Worm (Caenorhabditis elegans) whole organism, late embryonic: ENCODE measurements around the gene F31F7.2.

Experiments used
- C08G9.2 ChIP-seq: sonication (generic microtip); optimal IDR thresholded peaks from 2 replicates; lab custom pipeline; 2016; ENCODE audit warnings: mild to moderate bottlenecking, missing genetic modification characterization, moderate library complexity, missing compliant biosample characterization
- F13H6.1 ChIP-seq: sonication (generic microtip); optimal IDR thresholded peaks from 2 replicates; lab custom pipeline; 2016; ENCODE audit warnings: missing genetic modification characterization, missing compliant biosample characterization
- K09A11.1 ChIP-seq: sonication (generic microtip); optimal IDR thresholded peaks from 2 replicates; lab custom pipeline; 2017; ENCODE audit warnings: antibody characterized with exemption, mild to moderate bottlenecking, missing genetic modification characterization, missing compliant biosample characterization; ENCODE audit not compliant: insufficient read depth
- T23F11.4 ChIP-seq: fragments of 200-800 bp; sonication (Bioruptor generic); optimal IDR thresholded peaks from 2 replicates; lab custom pipeline; 2018; ENCODE audit warnings: mild to moderate bottlenecking, missing genetic modification characterization, missing compliant biosample characterization
- ahr-1 ChIP-seq: sonication (generic microtip); optimal IDR thresholded peaks from 2 replicates; lab custom pipeline; 2016; ENCODE audit warnings: missing genetic modification characterization, missing compliant biosample characterization
- ama-1 ChIP-seq: fragments of 150-350 bp; optimal IDR thresholded peaks from 2 replicates; lab custom pipeline; 2014
- ceh-18 ChIP-seq: sonication (generic microtip); optimal IDR thresholded peaks from 2 replicates; lab custom pipeline; 2016; ENCODE audit warnings: missing genetic modification characterization, missing compliant biosample characterization
- ceh-19 ChIP-seq: fragments of 200-800 bp; sonication (Bioruptor generic); optimal IDR thresholded peaks from 2 replicates; lab custom pipeline; 2018; ENCODE audit warnings: mild to moderate bottlenecking, missing genetic modification characterization, missing compliant biosample characterization
- ceh-2 ChIP-seq: sonication (generic microtip); optimal IDR thresholded peaks from 2 replicates; lab custom pipeline; 2016; ENCODE audit warnings: missing genotype, missing genetic modification characterization, missing compliant biosample characterization
- ceh-22 ChIP-seq: sonication (generic microtip); optimal IDR thresholded peaks from 2 replicates; lab custom pipeline; 2017; ENCODE audit warnings: missing biosample characterization, missing genetic modification characterization
- ceh-31 ChIP-seq: sonication (generic microtip); optimal IDR thresholded peaks from 2 replicates; lab custom pipeline; 2016; ENCODE audit warnings: missing genetic modification characterization, missing compliant biosample characterization
- ceh-34 ChIP-seq: sonication (generic microtip); optimal IDR thresholded peaks from 2 replicates; lab custom pipeline; 2016; ENCODE audit warnings: mild to moderate bottlenecking, missing genetic modification characterization, missing compliant biosample characterization
- ceh-48 ChIP-seq: sonication (generic microtip); optimal IDR thresholded peaks from 2 replicates; lab custom pipeline; 2016; ENCODE audit warnings: missing genetic modification characterization, inconsistent platforms, missing compliant biosample characterization
- ceh-9 ChIP-seq: sonication (generic microtip); optimal IDR thresholded peaks from 2 replicates; lab custom pipeline; 2016; ENCODE audit warnings: mild to moderate bottlenecking, missing genetic modification characterization, inconsistent platforms, missing compliant biosample characterization
- dve-1 ChIP-seq: sonication (generic microtip); optimal IDR thresholded peaks from 2 replicates; lab custom pipeline; 2017; ENCODE audit warnings: antibody characterized with exemption, mild to moderate bottlenecking, missing genetic modification characterization, missing compliant biosample characterization
- elt-2 ChIP-seq: sonication (generic microtip); optimal IDR thresholded peaks from 2 replicates; lab custom pipeline; 2016; ENCODE audit warnings: missing genetic modification reagents, missing genetic modification characterization, missing compliant biosample characterization
- elt-4 ChIP-seq: sonication (generic microtip); optimal IDR thresholded peaks from 2 replicates; lab custom pipeline; 2016; ENCODE audit warnings: missing genetic modification characterization, missing compliant biosample characterization
- eyg-1 ChIP-seq: sonication (generic microtip); optimal IDR thresholded peaks from 2 replicates; lab custom pipeline; 2016; ENCODE audit warnings: missing genotype, missing genetic modification characterization, missing compliant biosample characterization
- fax-1 ChIP-seq: sonication (generic microtip); optimal IDR thresholded peaks from 2 replicates; lab custom pipeline; 2016; ENCODE audit warnings: missing genotype, missing genetic modification characterization, missing compliant biosample characterization
- fkh-10 ChIP-seq: fragments of 150-350 bp; optimal IDR thresholded peaks from 2 replicates; lab custom pipeline; 2014; ENCODE audit warnings: missing biosample characterization, missing genetic modification reagents, missing genetic modification characterization
- fkh-6 ChIP-seq: sonication (generic microtip); optimal IDR thresholded peaks from 2 replicates; lab custom pipeline; 2016; ENCODE audit warnings: missing genetic modification characterization, missing compliant biosample characterization
- hlh-30 ChIP-seq: sonication (generic microtip); optimal IDR thresholded peaks from 2 replicates; lab custom pipeline; 2017; ENCODE audit warnings: antibody characterized with exemption, missing genetic modification characterization, missing compliant biosample characterization; ENCODE audit not compliant: insufficient read depth
- hlh-6 ChIP-seq: sonication (generic microtip); optimal IDR thresholded peaks from 2 replicates; lab custom pipeline; 2016; ENCODE audit warnings: missing genotype, missing genetic modification characterization, missing compliant biosample characterization
- madf-2 ChIP-seq: sonication (generic microtip); optimal IDR thresholded peaks from 2 replicates; lab custom pipeline; 2017; ENCODE audit warnings: missing genetic modification characterization, missing compliant biosample characterization
- mec-3 ChIP-seq: sonication (generic microtip); optimal IDR thresholded peaks from 2 replicates; lab custom pipeline; 2016; ENCODE audit warnings: borderline replicate concordance, missing genetic modification characterization, missing compliant biosample characterization
- nfya-1 ChIP-seq: sonication (generic microtip); optimal IDR thresholded peaks from 2 replicates; lab custom pipeline; 2017; ENCODE audit warnings: missing genetic modification characterization, mild to moderate bottlenecking, missing compliant biosample characterization, antibody characterized with exemption, moderate library complexity
- nhr-11 ChIP-seq: fragments of 150-350 bp; optimal IDR thresholded peaks from 2 replicates; lab custom pipeline; 2014; ENCODE audit warnings: missing biosample characterization, missing genetic modification characterization
- npax-4 ChIP-seq: sonication (generic microtip); optimal IDR thresholded peaks from 2 replicates; lab custom pipeline; 2016; ENCODE audit warnings: missing genetic modification characterization, missing compliant biosample characterization
- odd-2 ChIP-seq: sonication (generic microtip); optimal IDR thresholded peaks from 2 replicates; lab custom pipeline; 2017; ENCODE audit warnings: antibody characterized with exemption, mild to moderate bottlenecking, missing genetic modification characterization, missing compliant biosample characterization
- pag-3 ChIP-seq: sonication (generic microtip); optimal IDR thresholded peaks from 2 replicates; lab custom pipeline; 2016; ENCODE audit warnings: missing compliant biosample characterization, missing genetic modification characterization, borderline replicate concordance
- pqm-1 ChIP-seq: sonication (generic microtip); optimal IDR thresholded peaks from 2 replicates; lab custom pipeline; 2016; ENCODE audit warnings: missing genetic modification characterization, missing compliant biosample characterization
- ref-2 ChIP-seq: sonication (generic microtip); optimal IDR thresholded peaks from 2 replicates; lab custom pipeline; 2016; ENCODE audit warnings: missing genetic modification characterization, missing compliant biosample characterization
- sdc-2 ChIP-seq: sonication (generic microtip); optimal IDR thresholded peaks from 2 replicates; lab custom pipeline; 2016; ENCODE audit warnings: missing genotype, missing genetic modification characterization, missing compliant biosample characterization
- sox-2 ChIP-seq: fragments of 200-800 bp; sonication (Bioruptor generic); IDR thresholded peaks from 2 replicates; pipeline ENCODE4 v1.3.6; 2022; ENCODE audit warnings: missing genetic modification reagents, missing genetic modification characterization, missing compliant biosample characterization
- sox-4 ChIP-seq: sonication (generic microtip); optimal IDR thresholded peaks from 2 replicates; lab custom pipeline; 2017; ENCODE audit warnings: mild to moderate bottlenecking, missing genetic modification characterization, inconsistent platforms, missing compliant biosample characterization
- tbx-2 ChIP-seq: sonication (generic microtip); optimal IDR thresholded peaks from 2 replicates; lab custom pipeline; 2016; ENCODE audit warnings: missing genetic modification characterization, missing compliant biosample characterization
- tbx-7 ChIP-seq: sonication (generic microtip); optimal IDR thresholded peaks from 2 replicates; lab custom pipeline; 2016; ENCODE audit warnings: missing genotype, missing genetic modification characterization, missing compliant biosample characterization
- ttx-3 ChIP-seq: sonication (generic microtip); optimal IDR thresholded peaks from 2 replicates; lab custom pipeline; 2016; ENCODE audit warnings: missing genetic modification reagents, missing genetic modification characterization, missing compliant biosample characterization
- unc-3 ChIP-seq, 2 experiments: fragments of 200-800 bp in 1 of 2; sonication (Bioruptor generic) in 1 of 2; sonication (generic microtip) in 1 of 2; conservative IDR thresholded peaks in 1 of 2; optimal IDR thresholded peaks in 1 of 2; 2 replicates each; pipeline versions ENCODE4 v1.3.6 to Lab custom; 2016 to 2022; ENCODE audit warnings: missing compliant biosample characterization in 2 of 2, missing genetic modification characterization in 2 of 2, missing genetic modification reagents in 1 of 2
- unc-42 ChIP-seq: sonication (generic microtip); optimal IDR thresholded peaks from 2 replicates; lab custom pipeline; 2016; ENCODE audit warnings: missing genotype, missing genetic modification characterization, missing compliant biosample characterization
- unc-55 ChIP-seq: sonication (generic microtip); optimal IDR thresholded peaks from 2 replicates; lab custom pipeline; 2017; ENCODE audit warnings: missing biosample characterization, missing genetic modification reagents, missing genetic modification characterization
- unc-86 ChIP-seq: sonication (generic microtip); optimal IDR thresholded peaks from 2 replicates; lab custom pipeline; 2016; ENCODE audit warnings: missing genetic modification characterization, missing compliant biosample characterization

Gene F31F7.2

DNA sequence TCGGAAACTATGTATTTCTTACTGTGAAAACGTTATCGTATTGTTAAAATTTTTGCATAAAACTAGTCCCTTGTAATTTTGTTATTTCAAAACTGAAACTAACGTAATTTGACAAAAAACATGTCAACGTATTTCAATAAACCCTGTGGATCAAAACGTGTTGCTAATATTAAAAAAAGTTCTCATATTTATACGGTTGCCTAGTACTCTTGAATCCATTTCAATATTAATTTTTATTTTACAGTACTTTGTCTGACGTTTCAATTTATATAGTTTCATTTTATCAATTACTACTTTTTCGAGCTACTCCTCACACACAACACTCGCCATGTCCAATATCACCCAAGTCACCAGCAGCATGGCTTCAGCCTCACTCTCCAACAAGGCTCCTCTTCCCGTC lies 32.8 kb downstream of the F31F7.2 start, which contains the start of gene sago-1:
TSS of gene sago-1 (plus strand) at position 301 of the 400 bp plus-strand sequence.
- TF ChIP-seq hlh-30 (tag; lab: Kevin White, UChicago) (no peak), ceh-48 (tag; lab: Kevin White, UChicago) (no peak), ceh-18 (tag; lab: Kevin White, UChicago) (no peak), hlh-6 (tag; lab: Kevin White, UChicago) (no peak), ref-2 (tag; lab: Kevin White, UChicago) (no peak), ama-1 (lab: Kevin White, UChicago) (no peak), ceh-34 (tag; lab: Kevin White, UChicago) (no peak), unc-3 (GFP tag; conservative IDR thresholded peaks at IDR 0.05; lab: Robert Waterston, UW) (no peak), unc-3 (tag; optimal IDR thresholded peaks at IDR 0.05; lab: Kevin White, UChicago) (no peak), odd-2 (tag; lab: Kevin White, UChicago) (no peak), elt-2 (tag; lab: Kevin White, UChicago) (no peak), ceh-22 (tag; lab: Kevin White, UChicago) (no peak), ahr-1 (no peak), npax-4 (tag; lab: Kevin White, UChicago) (no peak), unc-86 (tag; lab: Kevin White, UChicago) (no peak), fax-1 (tag; lab: Kevin White, UChicago) (no peak), tbx-2 (tag; lab: Kevin White, UChicago) (no peak), ceh-2 (tag; lab: Kevin White, UChicago) (no peak), C08G9.2 (tag; lab: Kevin White, UChicago) (no peak), unc-55 (GFP tag; lab: Kevin White, UChicago) (no peak), madf-2 (tag; lab: Kevin White, UChicago) (no peak)

DNA sequence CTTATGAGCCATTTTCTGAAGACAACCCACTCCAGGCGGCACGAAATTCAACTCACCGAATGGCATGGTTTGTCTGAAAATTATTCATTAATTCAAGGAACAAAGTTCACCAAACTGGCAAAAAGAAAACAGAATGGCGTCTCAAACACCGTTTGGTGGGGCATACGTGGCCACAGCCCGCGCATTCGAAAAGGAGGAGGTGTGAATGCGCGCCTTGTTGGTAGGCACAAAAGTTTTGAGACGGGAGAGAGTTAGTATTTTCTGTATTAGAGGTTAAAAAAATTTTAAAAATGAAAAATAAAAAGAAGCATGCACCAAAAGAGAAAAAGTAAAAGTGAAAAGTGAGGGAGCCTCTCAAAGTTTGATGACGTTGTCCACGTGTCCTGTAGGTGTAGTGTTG lies 41.3 kb downstream of the F31F7.2 start:
- no peak for TF ChIP-seq T23F11.4 (GFP tag; lab: Kevin White, UChicago)
- TF ChIP-seq ceh-9, result no peak
- no peak for TF ChIP-seq nhr-11 (tag; lab: Kevin White, UChicago)
- TF ChIP-seq F13H6.1 (tag; lab: Kevin White, UChicago), result no peak
- no peak for TF ChIP-seq fkh-6
- TF ChIP-seq K09A11.1 (tag; lab: Kevin White, UChicago), result no peak
- no peak for TF ChIP-seq ceh-31 (tag; lab: Kevin White, UChicago)
- no peak for TF ChIP-seq madf-2 (tag; lab: Kevin White, UChicago)
- TF ChIP-seq mec-3 (tag; lab: Kevin White, UChicago), result no peak
- no peak for TF ChIP-seq pqm-1 (tag; lab: Kevin White, UChicago)
- TF ChIP-seq dve-1, result no peak
- TF ChIP-seq ref-2 (tag; lab: Kevin White, UChicago), result no peak
- TF ChIP-seq nfya-1 (tag; lab: Kevin White, UChicago), result no peak
- TF ChIP-seq hlh-30 (tag; lab: Kevin White, UChicago), result no peak
- TF ChIP-seq, all 69 proteins: peak for 0

ce11 chrV:6316632-6317031 lies 46.0 kb downstream of the F31F7.2 start, which contains the start of gene cest-24:
cest-24 (plus strand) TSS chrV:6316932.
- no peak for TF ChIP-seq unc-42 (tag; lab: Kevin White, UChicago)
- TF ChIP-seq hlh-6 (tag; lab: Kevin White, UChicago), result no peak
- TF ChIP-seq sdc-2, result no peak
- no peak for TF ChIP-seq fkh-10 (GFP tag; lab: Kevin White, UChicago)
- TF ChIP-seq ttx-3, result no peak
- TF ChIP-seq eyg-1, result no peak
- TF ChIP-seq ceh-34 (tag; lab: Kevin White, UChicago), result no peak
- TF ChIP-seq F13H6.1 (tag; lab: Kevin White, UChicago), result no peak
- no peak for TF ChIP-seq ceh-31 (tag; lab: Kevin White, UChicago)
- no peak for TF ChIP-seq elt-4 (tag; lab: Kevin White, UChicago)
- no peak for TF ChIP-seq pag-3 (tag; lab: Kevin White, UChicago)
- TF ChIP-seq sox-2 (GFP tag; lab: Robert Waterston, UW), result no peak
- TF ChIP-seq ceh-9, result no peak
- TF ChIP-seq tbx-7 (tag; lab: Kevin White, UChicago), result no peak
- TF ChIP-seq sox-4 (tag; lab: Kevin White, UChicago), result no peak
- TF ChIP-seq ceh-19 (GFP tag; lab: Kevin White, UChicago), result no peak
- no peak for TF ChIP-seq fax-1 (tag; lab: Kevin White, UChicago)
